Fruit fly (Drosophila melanogaster) whole organism, embryonic: Measurements from ENCODE around the gene CG14232.

ENCODE experiments used
- Atf6 ChIP-seq: fragments of 200-800 bp; sonication (Bioruptor generic); IDR thresholded peaks from 2 replicates; pipeline ENCODE4 v1.3.6; 2022; ENCODE audit warnings: missing biosample characterization, missing genetic modification characterization
- CG10321 ChIP-seq: fragments of 200-800 bp; sonication (Bioruptor generic); IDR thresholded peaks from 2 replicates; pipeline ENCODE4 v1.3.6; 2022; ENCODE audit warnings: missing biosample characterization, missing genetic modification characterization
- CG10462 ChIP-seq: fragments of 200-800 bp; sonication (Bioruptor generic); optimal IDR thresholded peaks from 2 replicates; lab custom pipeline; 2016; ENCODE audit warnings: missing biosample characterization, missing genetic modification characterization
- CG10543 ChIP-seq: fragments of 200-800 bp; sonication (Bioruptor generic); optimal IDR thresholded peaks from 3 replicates; lab custom pipeline; 2017; ENCODE audit warnings: missing biosample characterization, mild to moderate bottlenecking, missing genetic modification characterization, moderate library complexity
- CG11398 ChIP-seq: fragments of 200-800 bp; sonication (Bioruptor generic); optimal IDR thresholded peaks from 2 replicates; lab custom pipeline; 2016; ENCODE audit warnings: missing biosample characterization, missing genetic modification characterization
- CG13287 ChIP-seq: fragments of 200-800 bp; sonication (Bioruptor generic); IDR thresholded peaks from 2 replicates; pipeline ENCODE4 v1.3.6; 2022; ENCODE audit warnings: missing biosample characterization, missing genetic modification characterization; ENCODE audit not compliant: partially characterized antibody
- CG15073 ChIP-seq: fragments of 200-800 bp; sonication (Bioruptor generic); optimal IDR thresholded peaks from 2 replicates; lab custom pipeline; 2016; ENCODE audit warnings: missing biosample characterization, missing genetic modification characterization
- CG16815 ChIP-seq: fragments of 200-800 bp; sonication (Bioruptor generic); optimal IDR thresholded peaks from 3 replicates; lab custom pipeline; 2017; ENCODE audit warnings: missing biosample characterization, mild to moderate bottlenecking, missing genetic modification characterization
- CG17912 ChIP-seq: fragments of 200-800 bp; sonication (Bioruptor generic); optimal IDR thresholded peaks from 2 replicates; lab custom pipeline; 2018; ENCODE audit warnings: missing biosample characterization, mild to moderate bottlenecking, missing genetic modification characterization
- CG3065 ChIP-seq: fragments of 200-800 bp; sonication (Bioruptor generic); optimal IDR thresholded peaks from 2 replicates; lab custom pipeline; 2016; ENCODE audit warnings: missing biosample characterization, missing genetic modification characterization
- CG31365 ChIP-seq: fragments of 200-800 bp; sonication (Bioruptor generic); optimal IDR thresholded peaks from 2 replicates; lab custom pipeline; 2018; ENCODE audit warnings: missing biosample characterization, mild to moderate bottlenecking, missing genetic modification characterization
- CG3847 ChIP-seq: fragments of 200-800 bp; sonication (Bioruptor generic); IDR thresholded peaks from 2 replicates; pipeline ENCODE4 v1.3.6; 2022; ENCODE audit warnings: missing biosample characterization, missing genetic modification characterization
- CG4404 ChIP-seq: fragments of 200-800 bp; sonication (Bioruptor generic); IDR thresholded peaks from 2 replicates; pipeline ENCODE4 v1.3.6; 2022; ENCODE audit warnings: missing biosample characterization, missing genetic modification characterization
- CG7357 ChIP-seq: fragments of 200-800 bp; sonication (Bioruptor generic); IDR thresholded peaks from 3 replicates; pipeline ENCODE4 v1.3.6; 2022; ENCODE audit warnings: missing biosample characterization, missing genetic modification characterization
- CG9797 ChIP-seq: fragments of 200-800 bp; sonication (Bioruptor generic); optimal IDR thresholded peaks from 3 replicates; lab custom pipeline; 2018; ENCODE audit warnings: missing biosample characterization, mild to moderate bottlenecking, missing genetic modification characterization
- Camta ChIP-seq: fragments of 200-800 bp; sonication (Bioruptor generic); optimal IDR thresholded peaks from 2 replicates; lab custom pipeline; 2016; ENCODE audit warnings: missing biosample characterization, missing genetic modification characterization
- CrebB ChIP-seq: fragments of 200-800 bp; sonication (Bioruptor generic); optimal IDR thresholded peaks from 3 replicates; lab custom pipeline; 2018; ENCODE audit warnings: missing biosample characterization, mild to moderate bottlenecking, missing genetic modification characterization
- D19A ChIP-seq: fragments of 200-800 bp; optimal IDR thresholded peaks from 3 replicates; lab custom pipeline; 2019; ENCODE audit warnings: missing biosample characterization, mild to moderate bottlenecking, missing genetic modification characterization, moderate library complexity
- Dad ChIP-seq: fragments of 200-800 bp; sonication (Bioruptor generic); optimal IDR thresholded peaks from 3 replicates; lab custom pipeline; 2016; ENCODE audit warnings: missing biosample characterization, missing genetic modification characterization
- ERR ChIP-seq: fragments of 200-800 bp; sonication (Bioruptor generic); optimal IDR thresholded peaks from 2 replicates; lab custom pipeline; 2016; ENCODE audit warnings: missing biosample characterization, missing genetic modification characterization
- Eip74EF ChIP-seq, 2 experiments: fragments of 200-800 bp in 1 of 2; fragments of >200 bp in 1 of 2; sonication (Bioruptor generic) in 1 of 2; optimal IDR thresholded peaks; 2 replicates each; lab custom pipeline; 2017 to 2019; ENCODE audit warnings: missing biosample characterization in 2 of 2, missing genetic modification characterization in 2 of 2, mild to moderate bottlenecking in 1 of 2, moderate library complexity in 1 of 2
- Ets65A ChIP-seq: fragments of 200-800 bp; sonication (Bioruptor generic); peaks from one replicate; lab custom pipeline; 2016; ENCODE audit warnings: missing biosample characterization, missing genetic modification characterization
- H15 ChIP-seq: fragments of 200-800 bp; sonication (Bioruptor generic); IDR thresholded peaks from 3 replicates; pipeline ENCODE4 v1.3.6; 2022; ENCODE audit warnings: missing biosample characterization, missing genetic modification characterization
- HmgZ ChIP-seq: fragments of 200-800 bp; sonication (Bioruptor generic); optimal IDR thresholded peaks from 2 replicates; lab custom pipeline; 2018; ENCODE audit warnings: missing biosample characterization, mild to moderate bottlenecking, missing genetic modification characterization
- Kr ChIP-seq: fragments of 200-800 bp; sonication (Bioruptor generic); optimal IDR thresholded peaks from 2 replicates; lab custom pipeline; 2017; ENCODE audit warnings: missing biosample characterization, mild to moderate bottlenecking, missing genetic modification characterization
- MTF-1 ChIP-seq: fragments of 200-800 bp; sonication (Bioruptor generic); optimal IDR thresholded peaks from 2 replicates; lab custom pipeline; 2018; ENCODE audit warnings: missing biosample characterization, mild to moderate bottlenecking, missing genetic modification characterization, borderline replicate concordance
- Neu2 ChIP-seq: fragments of 200-800 bp; sonication (Bioruptor generic); optimal IDR thresholded peaks from 3 replicates; lab custom pipeline; 2016; ENCODE audit warnings: missing biosample characterization, missing genetic modification characterization, borderline replicate concordance
- Oli ChIP-seq: fragments of 200-800 bp; sonication (Bioruptor generic); optimal IDR thresholded peaks from 2 replicates; lab custom pipeline; 2018; ENCODE audit warnings: missing biosample characterization, mild to moderate bottlenecking, missing genetic modification characterization, moderate library complexity
- PHDP ChIP-seq: fragments of 200-800 bp; sonication (Bioruptor generic); optimal IDR thresholded peaks from 3 replicates; lab custom pipeline; 2018; ENCODE audit warnings: missing biosample characterization, mild to moderate bottlenecking, missing genetic modification characterization, moderate library complexity
- Poxn ChIP-seq: fragments of 200-800 bp; sonication (Bioruptor generic); IDR thresholded peaks from 2 replicates; pipeline ENCODE4 v1.3.6; 2022; ENCODE audit warnings: missing biosample characterization, missing genetic modification characterization
- Scr ChIP-seq: fragments of 200-800 bp; sonication (Bioruptor generic); IDR thresholded peaks from 2 replicates; pipeline ENCODE4 v1.3.6; 2022; ENCODE audit warnings: missing biosample characterization, missing genetic modification characterization; ENCODE audit not compliant: partially characterized antibody
- bab2 ChIP-seq: fragments of 200-800 bp; sonication (Bioruptor generic); optimal IDR thresholded peaks from 2 replicates; lab custom pipeline; 2016; ENCODE audit warnings: missing biosample characterization, missing genetic modification characterization
- chif ChIP-seq, 2 experiments: fragments of 200-800 bp; sonication (Bioruptor generic); optimal IDR thresholded peaks; 3 replicates each; lab custom pipeline; 2016; ENCODE audit warnings: missing biosample characterization in 2 of 2, missing genetic modification characterization in 2 of 2
- dan ChIP-seq: fragments of 200-800 bp; sonication (Bioruptor generic); IDR thresholded peaks from 2 replicates; pipeline ENCODE4 v1.3.6; 2022; ENCODE audit warnings: missing biosample characterization, missing genetic modification characterization
- grn ChIP-seq: fragments of 200-800 bp; sonication (Bioruptor generic); optimal IDR thresholded peaks from 3 replicates; lab custom pipeline; 2017; ENCODE audit warnings: missing biosample characterization, missing genetic modification characterization
- gsb ChIP-seq: fragments of 200-800 bp; sonication (Bioruptor generic); IDR thresholded peaks from 2 replicates; pipeline ENCODE4 v1.3.6; 2022; ENCODE audit warnings: missing biosample characterization, missing genetic modification characterization
- hkb ChIP-seq, 2 experiments: fragments of 200-800 bp in 1 of 2; fragments of >200 bp in 1 of 2; sonication (Bioruptor generic) in 1 of 2; IDR thresholded peaks in 1 of 2; optimal IDR thresholded peaks in 1 of 2; 2 replicates each; pipeline versions ENCODE4 v1.3.6 to Lab custom; 2017 to 2022; ENCODE audit warnings: missing biosample characterization in 1 of 2, missing genetic modification characterization in 1 of 2
- kay ChIP-seq: fragments of 200-800 bp; sonication (Bioruptor generic); optimal IDR thresholded peaks from 2 replicates; lab custom pipeline; 2016; ENCODE audit warnings: missing biosample characterization, missing genetic modification characterization
- lov ChIP-seq, 2 experiments: fragments of 200-800 bp in 1 of 2; fragments of >200 bp in 1 of 2; sonication (Bioruptor generic) in 1 of 2; IDR thresholded peaks in 1 of 2; optimal IDR thresholded peaks in 1 of 2; 2 replicates in 1 of 2; 3 replicates in 1 of 2; pipeline versions ENCODE4 v1.3.6 to Lab custom; 2017 to 2022; ENCODE audit warnings: missing biosample characterization in 1 of 2, missing genetic modification characterization in 1 of 2
- maf-S ChIP-seq: fragments of 200-800 bp; sonication (Bioruptor generic); optimal IDR thresholded peaks from 2 replicates; lab custom pipeline; 2016; ENCODE audit warnings: missing biosample characterization, missing genetic modification characterization
- nmo ChIP-seq: fragments of 200-800 bp; sonication (Bioruptor generic); optimal IDR thresholded peaks from 2 replicates; lab custom pipeline; 2018; ENCODE audit warnings: missing biosample characterization, mild to moderate bottlenecking, missing genetic modification characterization, moderate library complexity
- nom ChIP-seq: fragments of 200-800 bp; sonication (Bioruptor generic); optimal IDR thresholded peaks from 2 replicates; lab custom pipeline; 2017; ENCODE audit warnings: missing biosample characterization, missing genetic modification characterization, mild to moderate bottlenecking, moderate library complexity, missing genetic modification reagents
- pnt ChIP-seq: fragments of 200-800 bp; sonication (Bioruptor generic); optimal IDR thresholded peaks from 3 replicates; lab custom pipeline; 2016; ENCODE audit warnings: missing biosample characterization, missing genetic modification characterization
- seq ChIP-seq: fragments of 200-800 bp; sonication (Bioruptor generic); IDR thresholded peaks from 2 replicates; pipeline ENCODE4 v1.3.6; 2022; ENCODE audit warnings: missing biosample characterization, missing genetic modification characterization
- slou ChIP-seq: fragments of 200-800 bp; sonication (Bioruptor generic); optimal IDR thresholded peaks from 3 replicates; lab custom pipeline; 2016; ENCODE audit warnings: missing biosample characterization, missing genetic modification characterization
- sqz ChIP-seq: fragments of 200-800 bp; sonication (Bioruptor generic); optimal IDR thresholded peaks from 3 replicates; lab custom pipeline; 2018; ENCODE audit warnings: missing biosample characterization, mild to moderate bottlenecking, missing genetic modification characterization
- stwl ChIP-seq: fragments of 200-800 bp; sonication (Bioruptor generic); optimal IDR thresholded peaks from 3 replicates; lab custom pipeline; 2018; ENCODE audit warnings: missing biosample characterization, mild to moderate bottlenecking, missing genetic modification characterization, moderate library complexity
- tll ChIP-seq, 2 experiments: fragments of 200-800 bp in 1 of 2; fragments of >200 bp in 1 of 2; sonication (Bioruptor generic) in 1 of 2; optimal IDR thresholded peaks; 2 replicates each; lab custom pipeline; 2017 to 2019; ENCODE audit warnings: missing biosample characterization in 2 of 2, missing genetic modification characterization in 2 of 2, mild to moderate bottlenecking in 1 of 2, moderate library complexity in 1 of 2
- zf30C ChIP-seq: fragments of 200-800 bp; sonication (Bioruptor generic); optimal IDR thresholded peaks from 3 replicates; lab custom pipeline; 2018; ENCODE audit warnings: missing biosample characterization, mild to moderate bottlenecking, missing genetic modification characterization

Gene CG14232

dm6 chrX:19666991-19667409 lies 37.1 kb downstream of the CG14232 start, which contains the start of gene Zw (continued):
- TF ChIP-seq slou (GFP tag; lab: Kevin White, UChicago), result no peak
- TF ChIP-seq CrebB (tag; lab: Kevin White, UChicago), result no peak
- peak; percentile 11 for TF ChIP-seq nom (GFP tag; lab: Kevin White, UChicago)
- peak; percentile 30 for TF ChIP-seq pnt (GFP tag; lab: Kevin White, UChicago)
- no peak for TF ChIP-seq tll (GFP tag; optimal IDR thresholded peaks at IDR 0.05; lab: Kevin White, UChicago)
- no peak for TF ChIP-seq MTF-1 (GFP tag; lab: Kevin White, UChicago)
- no peak for TF ChIP-seq CG11398 (GFP tag; lab: Kevin White, UChicago)
- no peak for TF ChIP-seq maf-S
- peak; percentile 46 for TF ChIP-seq nmo (GFP tag; lab: Kevin White, UChicago)
- TF ChIP-seq H15 (GFP tag; lab: Robert Waterston, UW), result peak; percentile 53; the same call in 1 of the 3 replicates
- no peak for TF ChIP-seq lov (optimal IDR thresholded peaks at IDR 0.05; lab: Kevin White, UChicago)
- no peak for TF ChIP-seq lov (GFP tag; IDR thresholded peaks at IDR 0.05; lab: Robert Waterston, UW)
- TF ChIP-seq CG17912 (GFP tag; lab: Kevin White, UChicago), result no peak
- no peak for TF ChIP-seq Camta (GFP tag; lab: Kevin White, UChicago)
- no peak for TF ChIP-seq Kr
- TF ChIP-seq CG9797, result no peak
- TF ChIP-seq chif (GFP tag; optimal IDR thresholded peaks at IDR 0.05; lab: Kevin White, UChicago), result peak in 1 of 2 experiments; percentile 38
- TF ChIP-seq Atf6, result no peak
- TF ChIP-seq CG10462 (GFP tag; lab: Kevin White, UChicago), result no peak
- peak; percentile 33; the same call in 1 of the 2 replicates for TF ChIP-seq seq (GFP tag; lab: Robert Waterston, UW)
- TF ChIP-seq sqz (GFP tag; lab: Kevin White, UChicago), result peak; percentile 5
- TF ChIP-seq Neu2 (GFP tag; lab: Kevin White, UChicago), result no peak
- peak; percentile 68 for TF ChIP-seq CG10543 (GFP tag; lab: Kevin White, UChicago)
- TF ChIP-seq gsb (GFP tag; lab: Robert Waterston, UW), result peak; percentile 21; the same call in 1 of the 2 replicates
- TF ChIP-seq PHDP (tag; lab: Kevin White, UChicago), result peak; percentile 19
- TF ChIP-seq Oli (tag; lab: Kevin White, UChicago), result peak; percentile 33
- peak; percentile 45 for TF ChIP-seq CG16815 (GFP tag; lab: Kevin White, UChicago)
- peak; percentile 32 for TF ChIP-seq bab2
- TF ChIP-seq Ets65A (GFP tag; lab: Kevin White, UChicago), result peak; percentile 80
- TF ChIP-seq CG13287 (GFP tag; lab: Robert Waterston, UW), result peak; percentile 27; the same call in 1 of the 2 replicates
- no peak for TF ChIP-seq Poxn (GFP tag; lab: Robert Waterston, UW)
- TF ChIP-seq ERR (GFP tag; lab: Kevin White, UChicago), result no peak
- TF ChIP-seq stwl (tag; lab: Kevin White, UChicago), result no peak
- no peak for TF ChIP-seq CG10321 (GFP tag; lab: Robert Waterston, UW)
- no peak for TF ChIP-seq CG31365 (tag; lab: Kevin White, UChicago)
- no peak for TF ChIP-seq CG3065 (GFP tag; lab: Kevin White, UChicago)
- TF ChIP-seq hkb (optimal IDR thresholded peaks at IDR 0.05; lab: Kevin White, UChicago), result no peak
- peak; percentile 27; the same call in 1 of the 2 replicates for TF ChIP-seq hkb (GFP tag; IDR thresholded peaks at IDR 0.05; lab: Robert Waterston, UW)
- peak; percentile 46 for TF ChIP-seq D19A (tag; lab: Kevin White, UChicago)
- peak; percentile 50 for TF ChIP-seq CG4404 (GFP tag; lab: Robert Waterston, UW)
- TF ChIP-seq kay (GFP tag; lab: Kevin White, UChicago), result no peak
- TF ChIP-seq zf30C (GFP tag; lab: Kevin White, UChicago), result no peak
- peak; percentile 62 for TF ChIP-seq HmgZ (tag; lab: Kevin White, UChicago)
- 0 out of 2 replicates have a peak, but pooled peaks have one; percentile 8 for TF ChIP-seq dan (GFP tag; lab: Robert Waterston, UW)
- TF ChIP-seq CG7357 (GFP tag; lab: Robert Waterston, UW), result peak; percentile 46; the same call in 1 of the 3 replicates
- TF ChIP-seq CG15073 (GFP tag; lab: Kevin White, UChicago), result no peak
- TF ChIP-seq grn (GFP tag; lab: Kevin White, UChicago), result no peak
- TF ChIP-seq CG3847 (GFP tag; lab: Robert Waterston, UW), result peak; percentile 55
- TF ChIP-seq Eip74EF (GFP tag; optimal IDR thresholded peaks at IDR 0.05; lab: Kevin White, UChicago), result no peak
- peak; percentile 8; the same call in 1 of the 2 replicates for TF ChIP-seq Scr (GFP tag; lab: Robert Waterston, UW)
- TF ChIP-seq Dad (GFP tag; lab: Kevin White, UChicago), result no peak
